Worm (Caenorhabditis elegans) whole organism, early embryonic: ENCODE results near the gene clec-204.

ENCODE experiments used
- B0310.2 ChIP-seq: sonication (generic microtip); optimal IDR thresholded peaks from 2 replicates; lab custom pipeline; 2016; ENCODE audit warnings: mild to moderate bottlenecking, missing genetic modification characterization, missing compliant biosample characterization
- aly-1 ChIP-seq: sonication (generic microtip); optimal IDR thresholded peaks from 2 replicates; lab custom pipeline; 2016; ENCODE audit warnings: missing genetic modification characterization, missing compliant biosample characterization
- ama-1 ChIP-seq: fragments of 150-350 bp; optimal IDR thresholded peaks from 2 replicates; lab custom pipeline; 2014
- ceh-13 ChIP-seq: fragments of 200-800 bp; sonication (Bioruptor generic); optimal IDR thresholded peaks from 2 replicates; lab custom pipeline; 2018; ENCODE audit warnings: mild to moderate bottlenecking, missing genetic modification characterization, missing compliant biosample characterization
- flt-1 ChIP-seq: fragments of 200-800 bp; sonication (Bioruptor generic); IDR thresholded peaks from 2 replicates; pipeline ENCODE4 v1.3.6; 2022; ENCODE audit warnings: missing genetic modification characterization, missing compliant biosample characterization
- hmbx-1 ChIP-seq: sonication (generic microtip); optimal IDR thresholded peaks from 2 replicates; lab custom pipeline; 2016; ENCODE audit warnings: mild to moderate bottlenecking, missing genetic modification characterization, missing compliant biosample characterization
- hmg-4 ChIP-seq: fragments of 200-800 bp; sonication (Bioruptor generic); optimal IDR thresholded peaks from 2 replicates; lab custom pipeline; 2018; ENCODE audit warnings: mild to moderate bottlenecking, missing genetic modification characterization, missing compliant biosample characterization
- hnd-1 ChIP-seq: sonication (generic microtip); optimal IDR thresholded peaks from 2 replicates; lab custom pipeline; 2016; ENCODE audit warnings: missing genetic modification characterization, missing compliant biosample characterization
- pes-1 ChIP-seq: fragments of 200-800 bp; sonication (Bioruptor generic); IDR thresholded peaks from 2 replicates; pipeline ENCODE4 v1.3.6; 2022; ENCODE audit warnings: missing genetic modification reagents, missing genetic modification characterization, missing compliant biosample characterization
- scrt-1 ChIP-seq: fragments of 200-800 bp; sonication (Bioruptor generic); IDR thresholded peaks from 2 replicates; pipeline ENCODE4 v1.3.6; 2022; ENCODE audit warnings: missing genetic modification characterization, missing compliant biosample characterization
- sea-1 ChIP-seq: fragments of 200-800 bp; sonication (Bioruptor generic); conservative IDR thresholded peaks from 2 replicates; pipeline ENCODE4 v1.3.6; 2022; ENCODE audit warnings: missing genetic modification characterization, missing compliant biosample characterization
- tbx-11 ChIP-seq: fragments of 200-800 bp; sonication (Bioruptor generic); IDR thresholded peaks from 2 replicates; pipeline ENCODE4 v1.3.6; 2022; ENCODE audit warnings: missing genetic modification characterization, missing compliant biosample characterization
- tbx-37 ChIP-seq: fragments of 200-800 bp; sonication (Bioruptor generic); conservative IDR thresholded peaks from 2 replicates; pipeline ENCODE4 v1.3.6; 2022; ENCODE audit warnings: missing genetic modification reagents, missing genetic modification characterization, missing compliant biosample characterization
- tra-4 ChIP-seq: sonication (generic microtip); optimal IDR thresholded peaks from 2 replicates; lab custom pipeline; 2017; ENCODE audit warnings: missing genetic modification characterization, missing compliant biosample characterization

ce11 chrV:1797900-1798299 is 40.9 kb downstream of the clec-204 start, which contains the start of gene F36H9.10:
- TF ChIP-seq aly-1 = no peak
- no peak for TF ChIP-seq hnd-1 (tag; lab: Kevin White, UChicago)
- TF ChIP-seq flt-1 (GFP tag; lab: Robert Waterston, UW) = no peak
- TF ChIP-seq ceh-13 (GFP tag; lab: Kevin White, UChicago) = no peak
- TF ChIP-seq tbx-11 (GFP tag; lab: Robert Waterston, UW) = no peak
- TF ChIP-seq ama-1 (lab: Kevin White, UChicago) = no peak
- no peak for TF ChIP-seq sea-1 (GFP tag; lab: Robert Waterston, UW)
- TF ChIP-seq tra-4 (tag; lab: Kevin White, UChicago) = no peak
- no peak for TF ChIP-seq tbx-37
- TF ChIP-seq scrt-1 (GFP tag; lab: Robert Waterston, UW) = no peak
- no peak for TF ChIP-seq pes-1
- no peak for TF ChIP-seq hmbx-1 (tag; lab: Kevin White, UChicago)
- TF ChIP-seq hmg-4 (GFP tag; lab: Kevin White, UChicago) = no peak
- TF ChIP-seq B0310.2 (tag; lab: Kevin White, UChicago) = no peak
